Worm (Caenorhabditis elegans) whole organism, L1 larva: ENCODE data around the gene nhr-100.
"Not testable (repeated sequence)": the region's sequence is repeated elsewhere in the genome, so short reads cannot be mapped to it uniquely, and the experiment has no call there.

Experiments used
- C16A3.4 ChIP-seq: fragments of 150-350 bp; optimal IDR thresholded peaks from 2 replicates; lab custom pipeline; 2014; ENCODE audit warnings: missing biosample characterization, missing genetic modification characterization
- alr-1 ChIP-seq: fragments of 200-800 bp; sonication (Bioruptor generic); optimal IDR thresholded peaks from 2 replicates; lab custom pipeline; 2018; ENCODE audit warnings: borderline replicate concordance, mild to moderate bottlenecking, missing genetic modification characterization, missing compliant biosample characterization
- aly-2 ChIP-seq: fragments of 150-350 bp; optimal IDR thresholded peaks from 2 replicates; lab custom pipeline; 2014; ENCODE audit warnings: missing biosample characterization, missing genetic modification characterization
- ama-1 ChIP-seq: fragments of 150-350 bp; optimal IDR thresholded peaks from 2 replicates; lab custom pipeline; 2014
- ceh-82 ChIP-seq, 3 experiments: fragments of 150-350 bp in 1 of 3; sonication (generic microtip) in 2 of 3; optimal IDR thresholded peaks; 2 replicates each; lab custom pipeline; 2014 to 2017; ENCODE audit warnings: missing biosample characterization in 3 of 3, missing genetic modification characterization in 3 of 3
- ceh-88 ChIP-seq: fragments of 200-800 bp; sonication (Bioruptor generic); IDR thresholded peaks from 2 replicates; pipeline ENCODE4 v1.3.6; 2022; ENCODE audit warnings: missing genetic modification characterization, missing compliant biosample characterization
- dsc-1 ChIP-seq: sonication (generic microtip); optimal IDR thresholded peaks from 2 replicates; lab custom pipeline; 2016; ENCODE audit warnings: mild to moderate bottlenecking, missing genetic modification characterization, missing compliant biosample characterization
- efl-1 ChIP-seq, 4 experiments: fragments of 150-350 bp; optimal IDR thresholded peaks in 3 of 4; peaks in 1 of 4; 1 replicate in 1 of 4; 2 replicates in 3 of 4; lab custom pipeline; 2014; ENCODE audit warnings: missing biosample characterization in 2 of 4, missing genetic modification characterization in 2 of 4, missing genetic modification reagents in 2 of 4
- egl-27 ChIP-seq, 2 experiments: fragments of 150-350 bp in 1 of 2; sonication (generic microtip); optimal IDR thresholded peaks; 3 replicates each; lab custom pipeline; 2017 to 2018; ENCODE audit warnings: missing biosample characterization in 2 of 2, missing genetic modification characterization in 2 of 2, missing genetic modification reagents in 2 of 2
- elt-2 ChIP-seq: sonication (generic microtip); optimal IDR thresholded peaks from 2 replicates; lab custom pipeline; 2016; ENCODE audit warnings: missing genetic modification characterization, mild to moderate bottlenecking, inconsistent platforms, missing compliant biosample characterization, missing genetic modification reagents
- ets-5 ChIP-seq: fragments of 200-800 bp; sonication (Bioruptor generic); IDR thresholded peaks from 2 replicates; pipeline ENCODE4 v1.3.6; 2022; ENCODE audit warnings: missing genetic modification characterization, missing compliant biosample characterization
- fkh-8 ChIP-seq: sonication (generic microtip); optimal IDR thresholded peaks from 2 replicates; lab custom pipeline; 2016; ENCODE audit warnings: mild to moderate bottlenecking, missing genetic modification characterization, missing compliant biosample characterization
- hlh-17 ChIP-seq: fragments of 200-800 bp; sonication (Bioruptor generic); optimal IDR thresholded peaks from 2 replicates; lab custom pipeline; 2018; ENCODE audit warnings: missing genetic modification characterization, mild to moderate bottlenecking, missing compliant biosample characterization, moderate library complexity, borderline replicate concordance
- isw-1 ChIP-seq: fragments of 200-800 bp; sonication (Bioruptor generic); IDR thresholded peaks from 2 replicates; pipeline ENCODE4 v1.3.6; 2022; ENCODE audit warnings: missing genetic modification characterization, missing compliant biosample characterization
- lin-13 ChIP-seq: fragments of 150-350 bp; optimal IDR thresholded peaks from 2 replicates; lab custom pipeline; 2014; ENCODE audit warnings: missing biosample characterization, missing genetic modification reagents, missing genetic modification characterization
- lin-14 ChIP-seq: fragments of 200-800 bp; sonication (Bioruptor generic); optimal IDR thresholded peaks from 2 replicates; lab custom pipeline; 2018; ENCODE audit warnings: mild to moderate bottlenecking, missing genetic modification characterization, moderate library complexity, missing compliant biosample characterization
- lir-3 ChIP-seq: sonication (generic microtip); optimal IDR thresholded peaks from 2 replicates; lab custom pipeline; 2016; ENCODE audit warnings: mild to moderate bottlenecking, missing genetic modification characterization, moderate library complexity, missing compliant biosample characterization; ENCODE audit not compliant: poor library complexity
- mab-9 ChIP-seq: fragments of 200-800 bp; sonication (Bioruptor generic); IDR thresholded peaks from 2 replicates; pipeline ENCODE4 v1.3.6; 2022; ENCODE audit warnings: missing genetic modification reagents, missing genetic modification characterization, missing compliant biosample characterization
- nhr-19 ChIP-seq: fragments of 200-800 bp; sonication (Bioruptor generic); conservative IDR thresholded peaks from 2 replicates; pipeline ENCODE4 v1.3.6; 2022; ENCODE audit warnings: missing genetic modification characterization, missing compliant biosample characterization
- nhr-20 ChIP-seq: sonication (generic microtip); optimal IDR thresholded peaks from 2 replicates; lab custom pipeline; 2016; ENCODE audit warnings: mild to moderate bottlenecking, missing genetic modification characterization, missing compliant biosample characterization
- nhr-71 ChIP-seq: sonication (generic microtip); optimal IDR thresholded peaks from 2 replicates; lab custom pipeline; 2016; ENCODE audit warnings: mild to moderate bottlenecking, missing genetic modification characterization, moderate library complexity, missing compliant biosample characterization
- nhr-85 ChIP-seq: sonication (generic microtip); peaks from one replicate; lab custom pipeline; 2016; ENCODE audit warnings: missing genetic modification characterization, inconsistent platforms, missing compliant biosample characterization
- pqm-1 ChIP-seq: sonication (generic microtip); optimal IDR thresholded peaks from 3 replicates; lab custom pipeline; 2017; ENCODE audit warnings: missing biosample characterization, missing genetic modification characterization
- rnt-1 ChIP-seq: sonication (generic microtip); optimal IDR thresholded peaks from 2 replicates; lab custom pipeline; 2016; ENCODE audit warnings: mild to moderate bottlenecking, missing genetic modification characterization, moderate library complexity, missing compliant biosample characterization
- snu-23 ChIP-seq: sonication (generic microtip); optimal IDR thresholded peaks from 2 replicates; lab custom pipeline; 2016; ENCODE audit warnings: missing genetic modification characterization, missing compliant biosample characterization
- sox-4 ChIP-seq: sonication (generic microtip); optimal IDR thresholded peaks from 2 replicates; lab custom pipeline; 2016; ENCODE audit warnings: missing genetic modification characterization, missing compliant biosample characterization
- tlp-1 ChIP-seq: fragments of 150-350 bp; optimal IDR thresholded peaks from 2 replicates; lab custom pipeline; 2014; ENCODE audit warnings: missing biosample characterization, missing genetic modification characterization
- unc-130 ChIP-seq: fragments of 150-350 bp; optimal IDR thresholded peaks from 2 replicates; lab custom pipeline; 2017; ENCODE audit warnings: missing biosample characterization, missing genetic modification characterization, inconsistent platforms
- unc-30 ChIP-seq: sonication (generic microtip); optimal IDR thresholded peaks from 2 replicates; lab custom pipeline; 2017; ENCODE audit warnings: missing biosample characterization, missing genetic modification characterization
- unc-98 ChIP-seq: fragments of 200-800 bp; sonication (Bioruptor generic); IDR thresholded peaks from 2 replicates; pipeline ENCODE4 v1.3.6; 2022; ENCODE audit warnings: missing genetic modification characterization, missing compliant biosample characterization
- xbp-1 ChIP-seq: sonication (generic microtip); optimal IDR thresholded peaks from 2 replicates; lab custom pipeline; 2016; ENCODE audit warnings: missing genetic modification characterization, missing compliant biosample characterization
- zag-1 ChIP-seq: fragments of 150-350 bp; optimal IDR thresholded peaks from 2 replicates; lab custom pipeline; 2014; ENCODE audit warnings: missing biosample characterization, missing genetic modification characterization
- ztf-4 ChIP-seq: fragments of 150-350 bp; optimal IDR thresholded peaks from 2 replicates; lab custom pipeline; 2014; ENCODE audit warnings: missing biosample characterization, missing genetic modification characterization

Gene nhr-100

ce11 chrIV:9757425-9757740 is 28.9 kb downstream of the nhr-100 start, which contains the start of gene nhr-97:
Gene nhr-97, plus strand, starts transcription at chrIV:9757641.
- TF ChIP-seq alr-1 (tag; lab: Kevin White, UChicago) (no peak), unc-130 (no peak), unc-30 (tag; lab: Kevin White, UChicago) (no peak), tlp-1 (tag; lab: Kevin White, UChicago) (no peak), ama-1 (no peak), isw-1 (GFP tag; lab: Robert Waterston, UW) (no peak), hlh-17 (GFP tag; lab: Kevin White, UChicago) (no peak), lir-3 (tag; lab: Kevin White, UChicago) (no peak)
- TF ChIP-seq, all 84 proteins: peak for 0

- TF ChIP-seq sox-4 (tag; lab: Kevin White, UChicago) (no peak), aly-2 (tag; lab: Kevin White, UChicago) (no peak), rnt-1 (tag; lab: Kevin White, UChicago) (peak; percentile 29), tlp-1 (tag; lab: Kevin White, UChicago) (no peak), ceh-82 (tag; optimal IDR thresholded peaks at IDR 0.05; lab: Kevin White, UChicago) (no peak), ztf-4 (tag; lab: Kevin White, UChicago) (no peak), nhr-19 (GFP tag; lab: Robert Waterston, UW) (peak; percentile 35; the same call in 1 of the 2 replicates), lin-14 (GFP tag; lab: Kevin White, UChicago) (peak; percentile 59), C16A3.4 (tag; lab: Kevin White, UChicago) (no peak), nhr-85 (no peak), nhr-71 (peak; percentile 55), nhr-20 (peak; percentile 28), mab-9 (GFP tag; lab: Robert Waterston, UW) (no peak), dsc-1 (tag; lab: Kevin White, UChicago) (peak; percentile 15), lin-13 (GFP tag; lab: Kevin White, UChicago) (no peak), fkh-8 (tag; lab: Kevin White, UChicago) (peak; percentile 4), zag-1 (tag; lab: Kevin White, UChicago) (no peak)
Observed at ce11 chrIV:9761751-9762150, 33.3 kb downstream of the nhr-100 start.

ce11 chrIV:9762667-9763173 is 34.2 kb downstream of the nhr-100 start:
- TF ChIP-seq tlp-1 (tag; lab: Kevin White, UChicago) = peak; percentile 87
- no peak for TF ChIP-seq xbp-1 (tag; lab: Kevin White, UChicago)
- no peak for TF ChIP-seq snu-23 (GFP tag; lab: Kevin White, UChicago)
- peak; percentile 81 for TF ChIP-seq elt-2
- TF ChIP-seq efl-1 (optimal IDR thresholded peaks at IDR 0.05; lab: Kevin White, UChicago) = no peak
- TF ChIP-seq efl-1 (GFP tag; optimal IDR thresholded peaks at IDR 0.05 in 1 of 2; lab: Kevin White, UChicago) = peak in 1 of 2 experiments; percentile 90

- TF ChIP-seq unc-98 (no peak), ceh-88 (no peak), nhr-71 (no peak), ets-5 (GFP tag; lab: Robert Waterston, UW) (no peak), egl-27 (tag; optimal IDR thresholded peaks at IDR 0.05; lab: Kevin White, UChicago) (no peak)
Observed at ce11 chrIV:9766250-9766649, 37.8 kb downstream of the nhr-100 start, which contains the start of gene ssp-36. Gene ssp-36, minus strand, starts transcription at chrIV:9766350.

- not testable (repeated sequence) for TF ChIP-seq tlp-1 (tag; lab: Kevin White, UChicago); unc-130; pqm-1
Observed at ce11 chrIV:9767054-9767453, 38.6 kb downstream of the nhr-100 start, which contains the start of gene msp-79. Gene msp-79, minus strand, starts transcription at chrIV:9767154.
